Worm (Caenorhabditis elegans) whole organism, L2 larva: Measurements from ENCODE around the gene Y25C1A.8.

ENCODE experiments used
- F13H6.1 ChIP-seq: sonication (generic microtip); optimal IDR thresholded peaks from 2 replicates; lab custom pipeline; 2016; ENCODE audit warnings: missing genetic modification characterization, missing compliant biosample characterization
- ceh-82 ChIP-seq: fragments of 150-350 bp; optimal IDR thresholded peaks from 2 replicates; lab custom pipeline; 2014; ENCODE audit warnings: missing biosample characterization, missing genetic modification characterization
- crh-2 ChIP-seq: sonication (generic microtip); optimal IDR thresholded peaks from 2 replicates; lab custom pipeline; 2017; ENCODE audit warnings: missing biosample characterization, missing genetic modification characterization
- elt-3 ChIP-seq: sonication (generic microtip); optimal IDR thresholded peaks from 2 replicates; lab custom pipeline; 2017; ENCODE audit warnings: missing biosample characterization, missing genetic modification characterization
- lin-39 ChIP-seq: fragments of 150-350 bp; optimal IDR thresholded peaks from 2 replicates; lab custom pipeline; 2014; ENCODE audit warnings: missing biosample characterization, missing genetic modification reagents, missing genetic modification characterization
- nhr-11 ChIP-seq: fragments of 150-350 bp; optimal IDR thresholded peaks from 2 replicates; lab custom pipeline; 2014; ENCODE audit warnings: missing biosample characterization, missing genetic modification characterization
- nhr-12 ChIP-seq: fragments of 150-350 bp; optimal IDR thresholded peaks from 2 replicates; lab custom pipeline; 2014; ENCODE audit warnings: missing biosample characterization, missing genetic modification characterization
- nhr-25 ChIP-seq: fragments of 150-350 bp; sonication (generic microtip); optimal IDR thresholded peaks from 3 replicates; lab custom pipeline; 2014; ENCODE audit warnings: missing biosample characterization, missing genetic modification characterization
- nhr-77 ChIP-seq: fragments of 150-350 bp; optimal IDR thresholded peaks from 2 replicates; lab custom pipeline; 2014; ENCODE audit warnings: missing biosample characterization, missing genetic modification characterization
- snpc-4 ChIP-seq: fragments of 150-350 bp; optimal IDR thresholded peaks from 2 replicates; lab custom pipeline; 2014; ENCODE audit warnings: missing biosample characterization, missing genetic modification characterization
- unc-62 ChIP-seq: fragments of 150-350 bp; optimal IDR thresholded peaks from 2 replicates; lab custom pipeline; 2014; ENCODE audit warnings: missing biosample characterization, missing genetic modification reagents, missing genetic modification characterization
- zag-1 ChIP-seq: fragments of 150-350 bp; optimal IDR thresholded peaks from 2 replicates; lab custom pipeline; 2014; ENCODE audit warnings: missing biosample characterization, missing genetic modification characterization

- TF ChIP-seq nhr-77 (tag; lab: Kevin White, UChicago) (no peak), nhr-12 (tag; lab: Kevin White, UChicago) (no peak), crh-2 (tag; lab: Kevin White, UChicago) (no peak), nhr-11 (tag; lab: Kevin White, UChicago) (no peak), F13H6.1 (tag; lab: Kevin White, UChicago) (no peak), lin-39 (tag; lab: Kevin White, UChicago) (no peak), ceh-82 (tag; lab: Kevin White, UChicago) (no peak), nhr-25 (no peak), elt-3 (tag; lab: Kevin White, UChicago) (no peak), snpc-4 (no peak), unc-62 (GFP tag; lab: Kevin White, UChicago) (no peak), zag-1 (tag; lab: Kevin White, UChicago) (no peak)
These were observed 23.9 kb downstream of the Y25C1A.8 start for ce11 chrII:3052843-3053242.
